Worm (Caenorhabditis elegans) whole organism, young adult: ENCODE measurements around the gene lips-12.

ENCODE experiments used
- B0035.1 ChIP-seq: sonication (generic microtip); optimal IDR thresholded peaks from 2 replicates; lab custom pipeline; 2016; ENCODE audit warnings: missing genetic modification characterization, mild to moderate bottlenecking, missing compliant biosample characterization, missing genotype, missing genetic modification reagents
- B0336.3 ChIP-seq: fragments of 200-800 bp; sonication (Bioruptor generic); IDR thresholded peaks from 2 replicates; pipeline ENCODE4 v1.3.6; 2022; ENCODE audit warnings: missing genetic modification characterization, missing compliant biosample characterization
- C06A6.2 ChIP-seq: fragments of 200-800 bp; sonication (Bioruptor generic); conservative IDR thresholded peaks from 2 replicates; pipeline ENCODE4 v1.3.6; 2022; ENCODE audit warnings: missing genetic modification characterization, missing compliant biosample characterization
- C17E4.6 ChIP-seq: fragments of 200-800 bp; sonication (Bioruptor generic); IDR thresholded peaks from 2 replicates; pipeline ENCODE4 v1.3.6; 2022; ENCODE audit warnings: missing genetic modification reagents, missing genetic modification characterization, missing compliant biosample characterization
- D2030.7 ChIP-seq: fragments of 200-800 bp; sonication (Bioruptor generic); IDR thresholded peaks from 2 replicates; pipeline ENCODE4 v1.3.6; 2022; ENCODE audit warnings: missing genetic modification reagents, missing genetic modification characterization, missing compliant biosample characterization
- F23B12.7 ChIP-seq: sonication (generic microtip); optimal IDR thresholded peaks from 2 replicates; lab custom pipeline; 2017; ENCODE audit warnings: missing genetic modification characterization, mild to moderate bottlenecking, missing compliant biosample characterization, antibody characterized with exemption, moderate library complexity; ENCODE audit not compliant: insufficient read depth
- F49E8.2 ChIP-seq: sonication (generic microtip); optimal IDR thresholded peaks from 3 replicates; lab custom pipeline; 2017; ENCODE audit warnings: missing genetic modification characterization, mild to moderate bottlenecking, missing compliant biosample characterization, antibody characterized with exemption, moderate library complexity; ENCODE audit not compliant: insufficient read depth
- F57C9.4 ChIP-seq: sonication (generic microtip); optimal IDR thresholded peaks from 2 replicates; lab custom pipeline; 2017; ENCODE audit warnings: mild to moderate bottlenecking, missing genetic modification characterization, missing compliant biosample characterization
- T07F8.4 ChIP-seq: sonication (generic microtip); optimal IDR thresholded peaks from 2 replicates; lab custom pipeline; 2016; ENCODE audit warnings: mild to moderate bottlenecking, missing genetic modification characterization, moderate library complexity, missing compliant biosample characterization
- Y56A3A.18 ChIP-seq: fragments of 200-800 bp; sonication (Bioruptor generic); IDR thresholded peaks from 2 replicates; pipeline ENCODE4 v1.3.6; 2022; ENCODE audit warnings: missing genetic modification reagents, missing genetic modification characterization, missing compliant biosample characterization
- akir-1 ChIP-seq: fragments of 200-800 bp; sonication (Bioruptor generic); optimal IDR thresholded peaks from 2 replicates; lab custom pipeline; 2018; ENCODE audit warnings: mild to moderate bottlenecking, missing genetic modification characterization, moderate library complexity, missing compliant biosample characterization
- atf-7 ChIP-seq: sonication (generic microtip); optimal IDR thresholded peaks from 2 replicates; lab custom pipeline; 2017; ENCODE audit warnings: mild to moderate bottlenecking, missing genetic modification characterization, missing compliant biosample characterization
- athp-1 ChIP-seq: sonication (generic microtip); optimal IDR thresholded peaks from 2 replicates; lab custom pipeline; 2017; ENCODE audit warnings: mild to moderate bottlenecking, missing genetic modification characterization, missing compliant biosample characterization
- bed-2 ChIP-seq: fragments of 200-800 bp; sonication (Bioruptor generic); IDR thresholded peaks from 2 replicates; pipeline ENCODE4 v1.3.6; 2022; ENCODE audit warnings: missing genetic modification reagents, missing genetic modification characterization, missing compliant biosample characterization
- cebp-2 ChIP-seq: fragments of 200-800 bp; sonication (Bioruptor generic); IDR thresholded peaks from 2 replicates; pipeline ENCODE4 v1.3.6; 2022; ENCODE audit warnings: missing genetic modification characterization, missing compliant biosample characterization
- die-1 ChIP-seq: sonication (generic microtip); optimal IDR thresholded peaks from 2 replicates; lab custom pipeline; 2016; ENCODE audit warnings: missing genotype, mild to moderate bottlenecking, missing genetic modification characterization, missing compliant biosample characterization
- ekl-4 ChIP-seq: fragments of 200-800 bp; sonication (Bioruptor generic); IDR thresholded peaks from 2 replicates; pipeline ENCODE4 v1.3.6; 2022; ENCODE audit warnings: missing genetic modification reagents, missing genetic modification characterization, missing compliant biosample characterization
- hlh-26 ChIP-seq: fragments of 200-800 bp; sonication (Bioruptor generic); conservative IDR thresholded peaks from 2 replicates; pipeline ENCODE4 v1.3.6; 2022; ENCODE audit warnings: missing genetic modification reagents, missing genetic modification characterization, missing compliant biosample characterization
- hmg-20 ChIP-seq: fragments of 200-800 bp; sonication (Bioruptor generic); IDR thresholded peaks from 2 replicates; pipeline ENCODE4 v1.3.6; 2022; ENCODE audit warnings: missing genetic modification reagents, missing genetic modification characterization, missing compliant biosample characterization
- hrde-1 ChIP-seq: sonication (generic microtip); optimal IDR thresholded peaks from 2 replicates; lab custom pipeline; 2016; ENCODE audit warnings: missing genetic modification characterization, mild to moderate bottlenecking, missing compliant biosample characterization, moderate library complexity, missing genotype, missing genetic modification reagents, borderline replicate concordance
- madf-10 ChIP-seq: sonication (generic microtip); optimal IDR thresholded peaks from 2 replicates; lab custom pipeline; 2016; ENCODE audit warnings: mild to moderate bottlenecking, missing genetic modification characterization, missing compliant biosample characterization
- madf-6 ChIP-seq: fragments of 200-800 bp; sonication (Bioruptor generic); IDR thresholded peaks from 2 replicates; pipeline ENCODE4 v1.3.6; 2022; ENCODE audit warnings: missing genetic modification reagents, missing genetic modification characterization, missing compliant biosample characterization
- mel-28 ChIP-seq: sonication (generic microtip); optimal IDR thresholded peaks from 2 replicates; lab custom pipeline; 2016; ENCODE audit warnings: borderline replicate concordance, mild to moderate bottlenecking, missing genetic modification characterization, missing compliant biosample characterization
- mxl-1 ChIP-seq: sonication (generic microtip); optimal IDR thresholded peaks from 2 replicates; lab custom pipeline; 2016; ENCODE audit warnings: missing genetic modification characterization, missing compliant biosample characterization
- nfya-1 ChIP-seq: sonication (generic microtip); optimal IDR thresholded peaks from 2 replicates; lab custom pipeline; 2017; ENCODE audit warnings: antibody characterized with exemption, missing compliant biosample characterization, missing genetic modification characterization, borderline replicate concordance; ENCODE audit not compliant: insufficient read depth
- nhr-179 ChIP-seq: sonication (generic microtip); optimal IDR thresholded peaks from 2 replicates; lab custom pipeline; 2016; ENCODE audit warnings: mild to moderate bottlenecking, missing genetic modification characterization, missing compliant biosample characterization
- nhr-27 ChIP-seq: fragments of 200-800 bp; sonication (Bioruptor generic); optimal IDR thresholded peaks from 2 replicates; lab custom pipeline; 2018; ENCODE audit warnings: mild to moderate bottlenecking, missing genetic modification characterization, moderate library complexity, missing compliant biosample characterization
- pha-4 ChIP-seq: fragments of 150-350 bp; sonication (generic microtip); optimal IDR thresholded peaks from 2 replicates; lab custom pipeline; 2014; ENCODE audit warnings: missing biosample characterization, missing genetic modification reagents, missing genetic modification characterization
- rec-8 ChIP-seq, 2 experiments: sonication (generic microtip); optimal IDR thresholded peaks; 2 replicates each; lab custom pipeline; 2016; ENCODE audit warnings: mild to moderate bottlenecking in 2 of 2, missing genetic modification characterization in 2 of 2, missing genetic modification reagents in 2 of 2, missing genotype in 2 of 2, missing biosample characterization in 1 of 2, missing compliant biosample characterization in 1 of 2, moderate library complexity in 1 of 2
- sdz-38 ChIP-seq: sonication (generic microtip); optimal IDR thresholded peaks from 2 replicates; lab custom pipeline; 2016; ENCODE audit warnings: missing genotype, missing genetic modification characterization, missing compliant biosample characterization
- somi-1 ChIP-seq: fragments of 200-800 bp; sonication (Bioruptor generic); optimal IDR thresholded peaks from 2 replicates; lab custom pipeline; 2018; ENCODE audit warnings: mild to moderate bottlenecking, missing genetic modification characterization, missing compliant biosample characterization
- tbp1 ChIP-seq: fragments of 200-800 bp; sonication (Bioruptor generic); optimal IDR thresholded peaks from 2 replicates; lab custom pipeline; 2018; ENCODE audit warnings: mild to moderate bottlenecking, missing genetic modification characterization, missing compliant biosample characterization
- tlf-1 ChIP-seq: fragments of 200-800 bp; sonication (Bioruptor generic); optimal IDR thresholded peaks from 2 replicates; lab custom pipeline; 2018; ENCODE audit warnings: mild to moderate bottlenecking, missing genetic modification characterization, missing compliant biosample characterization
- zim-3 ChIP-seq: sonication (generic microtip); optimal IDR thresholded peaks from 2 replicates; lab custom pipeline; 2017; ENCODE audit warnings: mild to moderate bottlenecking, missing genetic modification characterization, moderate library complexity, missing compliant biosample characterization
- ztf-18 ChIP-seq: sonication (generic microtip); optimal IDR thresholded peaks from 2 replicates; lab custom pipeline; 2016; ENCODE audit warnings: missing genotype, mild to moderate bottlenecking, missing genetic modification characterization, missing compliant biosample characterization

lips-12 gene

DNA sequence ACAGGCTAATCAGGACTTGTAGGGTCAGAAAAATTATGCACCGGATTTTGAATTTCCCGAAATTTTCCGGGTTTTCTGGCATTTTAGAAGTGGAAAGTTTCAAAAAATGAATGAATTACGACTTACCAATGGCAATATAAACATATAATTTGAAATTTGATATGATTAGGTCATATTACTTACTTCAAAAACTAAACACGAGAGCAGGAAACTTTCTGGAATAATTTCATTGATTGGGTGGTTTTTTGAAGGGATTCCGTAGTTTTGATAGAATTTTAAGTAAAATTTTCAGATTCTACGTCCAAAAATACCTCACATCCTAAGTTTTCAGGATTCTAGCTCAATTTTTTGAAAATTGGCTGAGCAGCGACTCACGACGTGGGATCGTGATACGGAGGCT lies 38.6 kb downstream of the lips-12 start, which contains the start of gene K02E7.11:
K02E7.11 (minus strand) TSS at position 101 of the 400 bp plus-strand sequence.
- TF ChIP-seq zim-3, result no peak
- no peak for TF ChIP-seq die-1
- no peak for TF ChIP-seq C06A6.2 (GFP tag; lab: Robert Waterston, UW)
- TF ChIP-seq bed-2 (GFP tag; lab: Robert Waterston, UW), result no peak
- TF ChIP-seq B0035.1, result no peak
- TF ChIP-seq tlf-1 (GFP tag; lab: Kevin White, UChicago), result no peak
- no peak for TF ChIP-seq ztf-18 (tag; lab: Kevin White, UChicago)
- no peak for TF ChIP-seq mxl-1 (tag; lab: Kevin White, UChicago)
- no peak for TF ChIP-seq somi-1 (GFP tag; lab: Kevin White, UChicago)
- TF ChIP-seq nhr-179 (tag; lab: Kevin White, UChicago), result no peak
- TF ChIP-seq pha-4 (tag; lab: Kevin White, UChicago), result no peak
- no peak for TF ChIP-seq tbp1 (GFP tag; lab: Kevin White, UChicago)
- no peak for TF ChIP-seq akir-1 (GFP tag; lab: Kevin White, UChicago)
- TF ChIP-seq hmg-20 (GFP tag; lab: Robert Waterston, UW), result no peak
- TF ChIP-seq madf-6, result no peak
- TF ChIP-seq rec-8 (tag; optimal IDR thresholded peaks at IDR 0.05; lab: Kevin White, UChicago), result no peak
- TF ChIP-seq nhr-27, result no peak
- TF ChIP-seq ekl-4, result no peak
- TF ChIP-seq F23B12.7 (tag; lab: Kevin White, UChicago), result no peak
- TF ChIP-seq, all 124 proteins: peak for 0

DNA sequence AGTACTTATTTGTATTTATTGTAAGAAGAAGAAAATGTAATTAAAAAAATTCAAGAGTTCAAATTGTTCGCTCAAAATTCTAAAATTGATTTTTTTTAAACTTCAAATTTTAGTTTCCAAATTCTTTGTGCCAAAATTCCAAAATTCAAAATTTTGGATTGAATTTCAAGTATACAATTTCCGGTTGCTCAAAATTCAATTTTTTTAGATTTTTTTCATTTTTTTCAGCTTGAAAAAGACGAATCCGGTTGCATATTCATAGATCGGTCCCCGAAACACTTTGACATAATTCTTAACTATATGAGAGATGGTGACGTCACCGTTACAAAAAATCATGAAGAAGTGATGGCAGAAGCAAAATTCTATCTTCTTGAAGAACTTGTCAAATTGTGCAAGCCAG lies 41.9 kb downstream of the lips-12 start, which contains the start of gene K02E7.4:
K02E7.4 (plus strand) TSS at position 301 of the 400 bp plus-strand sequence.
- TF ChIP-seq mel-28 (tag; lab: Kevin White, UChicago) (no peak), atf-7 (no peak), C17E4.6 (GFP tag; lab: Robert Waterston, UW) (no peak), hmg-20 (GFP tag; lab: Robert Waterston, UW) (no peak)

ce11 chrII:1071432-1071831 lies 42.6 kb downstream of the lips-12 start:
- TF ChIP-seq cebp-2 (GFP tag; lab: Robert Waterston, UW) (no peak), madf-10 (tag; lab: Kevin White, UChicago) (no peak), athp-1 (tag; lab: Kevin White, UChicago) (no peak), nfya-1 (tag; lab: Kevin White, UChicago) (no peak), Y56A3A.18 (GFP tag; lab: Robert Waterston, UW) (no peak), hlh-26 (GFP tag; lab: Robert Waterston, UW) (no peak), D2030.7 (GFP tag; lab: Robert Waterston, UW) (no peak), hrde-1 (tag; lab: Kevin White, UChicago) (no peak), F57C9.4 (no peak), tbp1 (GFP tag; lab: Kevin White, UChicago) (no peak), rec-8 (tag; optimal IDR thresholded peaks at IDR 0.05; lab: Kevin White, UChicago) (no peak), F49E8.2 (tag; lab: Kevin White, UChicago) (no peak), hmg-20 (GFP tag; lab: Robert Waterston, UW) (no peak), B0336.3 (GFP tag; lab: Robert Waterston, UW) (no peak), sdz-38 (no peak), T07F8.4 (tag; lab: Kevin White, UChicago) (no peak)
